Worm (Caenorhabditis elegans) whole organism, young adult: ENCODE results near the gene R12B2.2.

ENCODE experiments used
- B0035.1 ChIP-seq: sonication (generic microtip); optimal IDR thresholded peaks from 2 replicates; lab custom pipeline; 2016; ENCODE audit warnings: missing genetic modification characterization, mild to moderate bottlenecking, missing compliant biosample characterization, missing genotype, missing genetic modification reagents
- B0336.3 ChIP-seq: fragments of 200-800 bp; sonication (Bioruptor generic); IDR thresholded peaks from 2 replicates; pipeline ENCODE4 v1.3.6; 2022; ENCODE audit warnings: missing genetic modification characterization, missing compliant biosample characterization
- C06A6.2 ChIP-seq: fragments of 200-800 bp; sonication (Bioruptor generic); conservative IDR thresholded peaks from 2 replicates; pipeline ENCODE4 v1.3.6; 2022; ENCODE audit warnings: missing genetic modification characterization, missing compliant biosample characterization
- D2030.7 ChIP-seq: fragments of 200-800 bp; sonication (Bioruptor generic); IDR thresholded peaks from 2 replicates; pipeline ENCODE4 v1.3.6; 2022; ENCODE audit warnings: missing genetic modification reagents, missing genetic modification characterization, missing compliant biosample characterization
- F22D6.2 ChIP-seq: sonication (generic microtip); optimal IDR thresholded peaks from 2 replicates; lab custom pipeline; 2016; ENCODE audit warnings: mild to moderate bottlenecking, missing genetic modification characterization, missing compliant biosample characterization
- F33H1.4 ChIP-seq: fragments of 200-800 bp; sonication (Bioruptor generic); IDR thresholded peaks from 2 replicates; pipeline ENCODE4 v1.3.6; 2022; ENCODE audit warnings: missing genetic modification reagents, missing genetic modification characterization, missing compliant biosample characterization
- Y53G8AR.9 ChIP-seq: fragments of 200-800 bp; sonication (Bioruptor generic); conservative IDR thresholded peaks from 2 replicates; pipeline ENCODE4 v1.3.6; 2022; ENCODE audit warnings: missing genetic modification reagents, missing genetic modification characterization, missing compliant biosample characterization
- Y56A3A.18 ChIP-seq: fragments of 200-800 bp; sonication (Bioruptor generic); IDR thresholded peaks from 2 replicates; pipeline ENCODE4 v1.3.6; 2022; ENCODE audit warnings: missing genetic modification reagents, missing genetic modification characterization, missing compliant biosample characterization
- Y67H2A.10 ChIP-seq: fragments of 200-800 bp; sonication (Bioruptor generic); conservative IDR thresholded peaks from 2 replicates; pipeline ENCODE4 v1.3.6; 2022; ENCODE audit warnings: missing genetic modification reagents, missing genetic modification characterization, missing compliant biosample characterization
- ZK185.1 ChIP-seq: sonication (generic microtip); optimal IDR thresholded peaks from 2 replicates; lab custom pipeline; 2016; ENCODE audit warnings: mild to moderate bottlenecking, missing genetic modification characterization, missing compliant biosample characterization; ENCODE audit not compliant: poor library complexity, severe bottlenecking
- akir-1 ChIP-seq: fragments of 200-800 bp; sonication (Bioruptor generic); optimal IDR thresholded peaks from 2 replicates; lab custom pipeline; 2018; ENCODE audit warnings: mild to moderate bottlenecking, missing genetic modification characterization, moderate library complexity, missing compliant biosample characterization
- aptf-2 ChIP-seq: fragments of 200-800 bp; sonication (Bioruptor generic); conservative IDR thresholded peaks from 2 replicates; pipeline ENCODE4 v1.3.6; 2022; ENCODE audit warnings: missing genetic modification reagents, missing genetic modification characterization, missing compliant biosample characterization
- atf-7 ChIP-seq: sonication (generic microtip); optimal IDR thresholded peaks from 2 replicates; lab custom pipeline; 2017; ENCODE audit warnings: mild to moderate bottlenecking, missing genetic modification characterization, missing compliant biosample characterization
- attf-5 ChIP-seq: fragments of 200-800 bp; sonication (Bioruptor generic); optimal IDR thresholded peaks from 2 replicates; lab custom pipeline; 2018; ENCODE audit warnings: mild to moderate bottlenecking, missing genetic modification characterization, missing compliant biosample characterization
- attf-6 ChIP-seq: fragments of 200-800 bp; sonication (Bioruptor generic); IDR thresholded peaks from 2 replicates; pipeline ENCODE4 v1.3.6; 2022; ENCODE audit warnings: missing genetic modification reagents, missing genetic modification characterization, missing compliant biosample characterization
- cebp-1 ChIP-seq, 2 experiments: fragments of 200-800 bp in 1 of 2; sonication (Bioruptor generic) in 1 of 2; sonication (generic microtip) in 1 of 2; IDR thresholded peaks in 1 of 2; optimal IDR thresholded peaks in 1 of 2; 2 replicates each; pipeline versions ENCODE4 v1.3.6 to Lab custom; 2017 to 2022; ENCODE audit warnings: missing compliant biosample characterization in 2 of 2, missing genetic modification characterization in 2 of 2, mild to moderate bottlenecking in 1 of 2, missing genetic modification reagents in 1 of 2, moderate library complexity in 1 of 2
- cebp-2 ChIP-seq: fragments of 200-800 bp; sonication (Bioruptor generic); IDR thresholded peaks from 2 replicates; pipeline ENCODE4 v1.3.6; 2022; ENCODE audit warnings: missing genetic modification characterization, missing compliant biosample characterization
- ceh-27 ChIP-seq: fragments of 200-800 bp; sonication (Bioruptor generic); optimal IDR thresholded peaks from 2 replicates; lab custom pipeline; 2018; ENCODE audit warnings: mild to moderate bottlenecking, missing genetic modification characterization, moderate library complexity, missing compliant biosample characterization
- ceh-40 ChIP-seq: fragments of 200-800 bp; sonication (Bioruptor generic); IDR thresholded peaks from 2 replicates; pipeline ENCODE4 v1.3.6; 2022; ENCODE audit warnings: missing genetic modification characterization, missing compliant biosample characterization
- ceh-58 ChIP-seq: fragments of 200-800 bp; sonication (Bioruptor generic); IDR thresholded peaks from 2 replicates; pipeline ENCODE4 v1.3.6; 2022; ENCODE audit warnings: missing genetic modification characterization, missing compliant biosample characterization
- dpff-1 ChIP-seq: sonication (generic microtip); optimal IDR thresholded peaks from 2 replicates; lab custom pipeline; 2017; ENCODE audit warnings: mild to moderate bottlenecking, missing genetic modification characterization, missing compliant biosample characterization
- dpl-1 ChIP-seq: fragments of 150-350 bp; optimal IDR thresholded peaks from 2 replicates; lab custom pipeline; 2014; ENCODE audit warnings: missing biosample characterization, missing genetic modification reagents, missing genetic modification characterization
- efl-1 ChIP-seq: fragments of 150-350 bp; optimal IDR thresholded peaks from 2 replicates; lab custom pipeline; 2014; ENCODE audit warnings: missing biosample characterization, missing genetic modification reagents, missing genetic modification characterization
- egrh-3 ChIP-seq: fragments of 200-800 bp; sonication (Bioruptor generic); IDR thresholded peaks from 2 replicates; pipeline ENCODE4 v1.3.6; 2022; ENCODE audit warnings: missing genetic modification reagents, missing genetic modification characterization, missing compliant biosample characterization
- fkh-3 ChIP-seq: sonication (generic microtip); optimal IDR thresholded peaks from 2 replicates; lab custom pipeline; 2016; ENCODE audit warnings: mild to moderate bottlenecking, missing genetic modification characterization, missing compliant biosample characterization
- lag-1 ChIP-seq: fragments of 200-800 bp; sonication (Bioruptor generic); IDR thresholded peaks from 2 replicates; pipeline ENCODE4 v1.3.6; 2022; ENCODE audit warnings: missing genetic modification reagents, missing genetic modification characterization, missing compliant biosample characterization
- let-526 ChIP-seq: fragments of 200-800 bp; sonication (Bioruptor generic); IDR thresholded peaks from 2 replicates; pipeline ENCODE4 v1.3.6; 2022; ENCODE audit warnings: missing genetic modification reagents, missing genetic modification characterization, missing compliant biosample characterization
- let-607 ChIP-seq, 2 experiments: fragments of 200-800 bp in 1 of 2; sonication (Bioruptor generic) in 1 of 2; sonication (generic microtip) in 1 of 2; optimal IDR thresholded peaks; 2 replicates each; lab custom pipeline; 2016 to 2018; ENCODE audit warnings: mild to moderate bottlenecking in 2 of 2, missing compliant biosample characterization in 2 of 2, missing genetic modification characterization in 2 of 2, moderate library complexity in 2 of 2, missing genotype in 1 of 2
- lin-26 ChIP-seq: fragments of 200-800 bp; sonication (Bioruptor generic); IDR thresholded peaks from 2 replicates; pipeline ENCODE4 v1.3.6; 2022; ENCODE audit warnings: missing genetic modification reagents, missing genetic modification characterization, missing compliant biosample characterization
- lin-54 ChIP-seq: fragments of 200-800 bp; sonication (Bioruptor generic); optimal IDR thresholded peaks from 2 replicates; lab custom pipeline; 2018; ENCODE audit warnings: mild to moderate bottlenecking, missing genetic modification characterization, missing compliant biosample characterization
- lsy-27 ChIP-seq: sonication (generic microtip); optimal IDR thresholded peaks from 2 replicates; lab custom pipeline; 2017; ENCODE audit warnings: missing genetic modification characterization, mild to moderate bottlenecking, missing compliant biosample characterization, antibody characterized with exemption, missing genotype, borderline replicate concordance; ENCODE audit not compliant: insufficient read depth
- madf-10 ChIP-seq: sonication (generic microtip); optimal IDR thresholded peaks from 2 replicates; lab custom pipeline; 2016; ENCODE audit warnings: mild to moderate bottlenecking, missing genetic modification characterization, missing compliant biosample characterization
- madf-6 ChIP-seq: fragments of 200-800 bp; sonication (Bioruptor generic); IDR thresholded peaks from 2 replicates; pipeline ENCODE4 v1.3.6; 2022; ENCODE audit warnings: missing genetic modification reagents, missing genetic modification characterization, missing compliant biosample characterization
- madf-8 ChIP-seq: fragments of 200-800 bp; sonication (Bioruptor generic); conservative IDR thresholded peaks from 2 replicates; pipeline ENCODE4 v1.3.6; 2022; ENCODE audit warnings: missing genetic modification reagents, missing genetic modification characterization, missing compliant biosample characterization
- mcd-1 ChIP-seq: fragments of 200-800 bp; sonication (Bioruptor generic); IDR thresholded peaks from 2 replicates; pipeline ENCODE4 v1.3.6; 2022; ENCODE audit warnings: missing genetic modification reagents, missing genetic modification characterization, missing compliant biosample characterization
- mes-4 ChIP-seq: sonication (generic microtip); optimal IDR thresholded peaks from 2 replicates; lab custom pipeline; 2016; ENCODE audit warnings: missing genotype, missing genetic modification characterization, missing compliant biosample characterization
- nfya-2 ChIP-seq: fragments of 200-800 bp; sonication (Bioruptor generic); IDR thresholded peaks from 2 replicates; pipeline ENCODE4 v1.3.6; 2022; ENCODE audit warnings: missing genetic modification reagents, missing genetic modification characterization, missing compliant biosample characterization
- nfyb-1 ChIP-seq: fragments of 200-800 bp; sonication (Bioruptor generic); IDR thresholded peaks from 2 replicates; pipeline ENCODE4 v1.3.6; 2022; ENCODE audit warnings: missing genetic modification reagents, missing genetic modification characterization, missing compliant biosample characterization
- nhr-90 ChIP-seq: sonication (generic microtip); optimal IDR thresholded peaks from 2 replicates; lab custom pipeline; 2016; ENCODE audit warnings: missing genotype, mild to moderate bottlenecking, missing genetic modification characterization, missing compliant biosample characterization
- pbrm-1 ChIP-seq: fragments of 200-800 bp; sonication (Bioruptor generic); IDR thresholded peaks from 2 replicates; pipeline ENCODE4 v1.3.6; 2022; ENCODE audit warnings: missing genetic modification reagents, missing genetic modification characterization, missing compliant biosample characterization
- snpc-1.1 ChIP-seq: sonication (generic microtip); optimal IDR thresholded peaks from 2 replicates; lab custom pipeline; 2017; ENCODE audit warnings: missing genetic modification characterization, mild to moderate bottlenecking, missing compliant biosample characterization, antibody characterized with exemption, moderate library complexity, missing genotype, missing genetic modification reagents; ENCODE audit not compliant: insufficient read depth
- snpc-1.3 ChIP-seq: sonication (generic microtip); optimal IDR thresholded peaks from 2 replicates; lab custom pipeline; 2017; ENCODE audit warnings: missing genetic modification characterization, mild to moderate bottlenecking, missing compliant biosample characterization, antibody characterized with exemption, moderate library complexity, missing genotype, missing genetic modification reagents; ENCODE audit not compliant: insufficient read depth
- sptf-2 ChIP-seq: fragments of 200-800 bp; sonication (Bioruptor generic); optimal IDR thresholded peaks from 2 replicates; lab custom pipeline; 2018; ENCODE audit warnings: mild to moderate bottlenecking, missing genetic modification characterization, missing compliant biosample characterization
- tbx-9 ChIP-seq: sonication (generic microtip); optimal IDR thresholded peaks from 2 replicates; lab custom pipeline; 2016; ENCODE audit warnings: borderline replicate concordance, missing genetic modification characterization, inconsistent platforms, missing compliant biosample characterization
- unc-62 ChIP-seq: fragments of 150-350 bp; optimal IDR thresholded peaks from 2 replicates; lab custom pipeline; 2014; ENCODE audit warnings: missing biosample characterization, missing genetic modification reagents, missing genetic modification characterization
- ztf-18 ChIP-seq: sonication (generic microtip); optimal IDR thresholded peaks from 2 replicates; lab custom pipeline; 2016; ENCODE audit warnings: missing genotype, mild to moderate bottlenecking, missing genetic modification characterization, missing compliant biosample characterization
- ztf-28 ChIP-seq: fragments of 200-800 bp; sonication (Bioruptor generic); IDR thresholded peaks from 2 replicates; pipeline ENCODE4 v1.3.6; 2022; ENCODE audit warnings: missing genetic modification reagents, missing genetic modification characterization, missing compliant biosample characterization

Gene R12B2.2

ce11 chrIII:5855637-5856179, 48.9 kb downstream of the R12B2.2 start, which contains the start of the genes cct-6 and alh-9 (continued):
- TF ChIP-seq nhr-90: no peak
- no peak for TF ChIP-seq aptf-2 (GFP tag; lab: Robert Waterston, UW)
- TF ChIP-seq F22D6.2 (tag; lab: Kevin White, UChicago): no peak
- TF ChIP-seq lag-1 (GFP tag; lab: Robert Waterston, UW): no peak
- TF ChIP-seq B0035.1 (tag; lab: Kevin White, UChicago): no peak
- no peak for TF ChIP-seq tbx-9 (tag; lab: Kevin White, UChicago)
- no peak for TF ChIP-seq snpc-1.3 (tag; lab: Kevin White, UChicago)
- peak; percentile 93 for TF ChIP-seq F33H1.4 (GFP tag; lab: Robert Waterston, UW)
- TF ChIP-seq ztf-28 (GFP tag; lab: Robert Waterston, UW): no peak
- no peak for TF ChIP-seq let-526 (GFP tag; lab: Robert Waterston, UW)
- peak; percentile 62; the same call in 1 of the 2 replicates for TF ChIP-seq madf-6 (GFP tag; lab: Robert Waterston, UW)
- peak; percentile 81 for TF ChIP-seq dpl-1
- TF ChIP-seq ceh-58: no peak
- no peak for TF ChIP-seq attf-6 (GFP tag; lab: Robert Waterston, UW)
- TF ChIP-seq ZK185.1: no peak
- no peak for TF ChIP-seq D2030.7 (GFP tag; lab: Robert Waterston, UW)
- no peak for TF ChIP-seq C06A6.2 (GFP tag; lab: Robert Waterston, UW)
- TF ChIP-seq mcd-1 (GFP tag; lab: Robert Waterston, UW): peak; percentile 58
- no peak for TF ChIP-seq dpff-1
- TF ChIP-seq efl-1 (GFP tag; lab: Kevin White, UChicago): peak; percentile 70
- no peak for TF ChIP-seq unc-62 (GFP tag; lab: Kevin White, UChicago)
- no peak for TF ChIP-seq ztf-18 (tag; lab: Kevin White, UChicago)
- TF ChIP-seq mes-4 (tag; lab: Kevin White, UChicago): no peak
- no peak for TF ChIP-seq ceh-40 (GFP tag; lab: Robert Waterston, UW)
- TF ChIP-seq Y56A3A.18: no peak
- no peak for TF ChIP-seq madf-8 (GFP tag; lab: Robert Waterston, UW)
- peak; percentile 64 for TF ChIP-seq attf-5 (GFP tag; lab: Kevin White, UChicago)
- TF ChIP-seq egrh-3 (GFP tag; lab: Robert Waterston, UW): no peak
- TF ChIP-seq akir-1 (GFP tag; lab: Kevin White, UChicago): no peak
- peak; percentile 20; the same call in 1 of the 2 replicates for TF ChIP-seq nfyb-1 (GFP tag; lab: Robert Waterston, UW)
- no peak for TF ChIP-seq lsy-27 (tag; lab: Kevin White, UChicago)
- TF ChIP-seq snpc-1.1 (tag; lab: Kevin White, UChicago): no peak
- TF ChIP-seq Y53G8AR.9: no peak
- peak; percentile 91 for TF ChIP-seq lin-54 (GFP tag; lab: Kevin White, UChicago)
- TF ChIP-seq nfya-2 (GFP tag; lab: Robert Waterston, UW): no peak
- peak; percentile 68; the same call in 1 of the 2 replicates for TF ChIP-seq cebp-1 (GFP tag; IDR thresholded peaks at IDR 0.05; lab: Robert Waterston, UW)
- peak; percentile 94 for TF ChIP-seq cebp-1 (tag; optimal IDR thresholded peaks at IDR 0.05; lab: Kevin White, UChicago)
- TF ChIP-seq madf-10 (tag; lab: Kevin White, UChicago): peak; percentile 2
- no peak for TF ChIP-seq atf-7 (tag; lab: Kevin White, UChicago)
- no peak for TF ChIP-seq B0336.3 (GFP tag; lab: Robert Waterston, UW)
- TF ChIP-seq sptf-2 (GFP tag; lab: Kevin White, UChicago): no peak
- TF ChIP-seq lin-26 (GFP tag; lab: Robert Waterston, UW): no peak
- TF ChIP-seq let-607 (tag; optimal IDR thresholded peaks at IDR 0.05; lab: Kevin White, UChicago): no peak
- TF ChIP-seq pbrm-1 (GFP tag; lab: Robert Waterston, UW): peak; percentile 64; the same call in 1 of the 2 replicates
- TF ChIP-seq Y67H2A.10 (GFP tag; lab: Robert Waterston, UW): no peak
- no peak for TF ChIP-seq cebp-2 (GFP tag; lab: Robert Waterston, UW)
- no peak for TF ChIP-seq fkh-3
- TF ChIP-seq ceh-27 (GFP tag; lab: Kevin White, UChicago): peak; percentile 35
- TF ChIP-seq, all 124 proteins: peak for 26
